Worm (Caenorhabditis elegans): ENCODE results near the gene R07E4.5.

DNA sequence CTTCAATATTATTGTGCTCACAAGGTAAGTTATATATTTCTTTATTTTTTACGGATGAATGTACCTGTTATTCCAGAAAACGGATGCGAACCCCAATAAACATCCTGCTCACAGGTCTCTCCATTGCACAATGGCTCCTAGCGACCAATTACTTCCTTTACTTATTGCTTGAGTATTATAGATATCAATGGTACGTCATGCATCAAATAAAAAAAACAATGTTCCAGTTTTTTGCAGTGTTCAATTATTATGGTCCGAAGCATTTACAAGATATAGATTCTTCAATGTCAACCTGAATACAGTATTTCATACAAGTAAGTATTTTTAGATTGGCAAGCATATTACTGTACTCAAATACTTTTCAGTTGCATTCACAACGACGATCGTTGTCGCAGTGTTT, 20.1 kb downstream of the R07E4.5 start:
- TF ChIP-seq lsy-2 (tag; optimal IDR thresholded peaks at IDR 0.05): no peak
- no peak for TF ChIP-seq lin-39 (tag; optimal IDR thresholded peaks at IDR 0.05)

All from whole organism, L1 larva.